Fruit fly (Drosophila melanogaster): ENCODE data around the gene Tl.
A peak's percentile ranks its signal among the peaks of the same experiment; 100 is the strongest.

The Tl gene

dm6 chr3R:26890499-26890898 lies 91.7 kb downstream of the Tl start:
- TF ChIP-seq pad (GFP tag; optimal IDR thresholded peaks at IDR 0.05) (no peak), CG1620 (GFP tag; optimal IDR thresholded peaks at IDR 0.05) (no peak), CG7101 (tag; optimal IDR thresholded peaks at IDR 0.05) (no peak), bab1 (GFP tag; optimal IDR thresholded peaks at IDR 0.05) (no peak), CG12768 (GFP tag; optimal IDR thresholded peaks at IDR 0.05) (no peak), kay (GFP tag; ENCODE audit: borderline replicate concordance) (peak; percentile 5), Clk (GFP tag; optimal IDR thresholded peaks at IDR 0.05) (no peak)
